Fruit fly (Drosophila melanogaster): ENCODE results near the gene CG43232.
A peak's percentile ranks its signal among the peaks of the same experiment; 100 is the strongest.

Gene CG43232

dm6 chr2L:6931821-6932220 is at the start of gene CG43232:
Gene CG43232, plus strand, starts transcription at chr2L:6932121.
- no peak for TF ChIP-seq CG17801 (GFP tag; optimal IDR thresholded peaks at IDR 0.05; ENCODE audit: partially characterized antibody)

- peak; percentile 10 for TF ChIP-seq CG17801 (GFP tag; optimal IDR thresholded peaks at IDR 0.05; ENCODE audit: partially characterized antibody)
These were observed 24.2 kb upstream of the CG43232 start, which contains the start of the genes Polr1F and Rat1 for dm6 chr2L:6907761-6908160. Gene Polr1F, minus strand, starts transcription at chr2L:6907844. Gene Rat1, plus strand, starts transcription at chr2L:6908083.

dm6 chr2L:6913964-6914363 is 18.0 kb upstream of the CG43232 start, which contains the start of gene Wee1:
Gene Wee1, minus strand, starts transcription at chr2L:6914138.
- TF ChIP-seq CG17801 (GFP tag; optimal IDR thresholded peaks at IDR 0.05; ENCODE audit: partially characterized antibody), result no peak

dm6 chr2L:6916345-6916744 is 15.6 kb upstream of the CG43232 start, which contains the start of gene CG32829:
Gene CG32829, minus strand, starts transcription at chr2L:6916445.
- TF ChIP-seq CG17801 (GFP tag; optimal IDR thresholded peaks at IDR 0.05; ENCODE audit: partially characterized antibody), result no peak

- TF ChIP-seq CG17801 (GFP tag; optimal IDR thresholded peaks at IDR 0.05; ENCODE audit: partially characterized antibody), result peak; percentile 69
These were observed 13.3 kb upstream of the CG43232 start, which contains the start of gene nop5 for dm6 chr2L:6918517-6919202. Gene nop5, minus strand, starts transcription at chr2L:6918743.

- no peak for TF ChIP-seq CG17801 (GFP tag; optimal IDR thresholded peaks at IDR 0.05; ENCODE audit: partially characterized antibody)
These were observed 12.6 kb upstream of the CG43232 start for dm6 chr2L:6919203-6919849.

- TF ChIP-seq CG17801 (GFP tag; optimal IDR thresholded peaks at IDR 0.05; ENCODE audit: partially characterized antibody), result no peak
These were observed 11.9 kb upstream of the CG43232 start, which contains the start of gene x16 for dm6 chr2L:6919850-6920660. Gene x16, minus strand, starts transcription at chr2L:6920210.

dm6 chr2L:6920661-6921359 is 11.1 kb upstream of the CG43232 start, which contains the start of gene Hrb27C:
Gene Hrb27C, plus strand, starts transcription at chr2L:6920704.
- TF ChIP-seq CG17801 (GFP tag; optimal IDR thresholded peaks at IDR 0.05; ENCODE audit: partially characterized antibody), result peak; percentile 28

- TF ChIP-seq CG17801 (GFP tag; optimal IDR thresholded peaks at IDR 0.05; ENCODE audit: partially characterized antibody), result no peak
These were observed 10.4 kb upstream of the CG43232 start for dm6 chr2L:6921360-6922090.

dm6 chr2L:6922091-6922753 is 9.7 kb upstream of the CG43232 start:
- TF ChIP-seq CG17801 (GFP tag; optimal IDR thresholded peaks at IDR 0.05; ENCODE audit: partially characterized antibody), result peak; percentile 54

- no peak for TF ChIP-seq CG17801 (GFP tag; optimal IDR thresholded peaks at IDR 0.05; ENCODE audit: partially characterized antibody)
These were observed 6.8 kb upstream of the CG43232 start for dm6 chr2L:6925114-6925513.

- no peak for TF ChIP-seq CG17801 (GFP tag; optimal IDR thresholded peaks at IDR 0.05; ENCODE audit: partially characterized antibody)
These were observed 7.8 kb downstream of the CG43232 start for dm6 chr2L:6939698-6940097.

dm6 chr2L:6941731-6942130 is 9.8 kb downstream of the CG43232 start:
- no peak for TF ChIP-seq CG17801 (GFP tag; optimal IDR thresholded peaks at IDR 0.05; ENCODE audit: partially characterized antibody)
